Fruit fly (Drosophila melanogaster) whole organism, prepupa: ENCODE data around the gene CG11562.
A peak's percentile ranks its signal among the peaks of the same experiment; 100 is the strongest.

ENCODE experiments used
- Blimp-1 ChIP-seq: fragments of 200-800 bp; sonication (Bioruptor generic); optimal IDR thresholded peaks from 3 replicates; lab custom pipeline; 2017; ENCODE audit warnings: missing biosample characterization, missing genetic modification characterization, mild to moderate bottlenecking, moderate library complexity, missing genetic modification reagents
- CG10631 ChIP-seq: fragments of 200-800 bp; sonication (Bioruptor generic); optimal IDR thresholded peaks from 2 replicates; lab custom pipeline; 2016; ENCODE audit warnings: missing biosample characterization, missing genetic modification characterization
- CG10669 ChIP-seq: fragments of 200-800 bp; sonication (Bioruptor generic); optimal IDR thresholded peaks from 3 replicates; lab custom pipeline; 2018; ENCODE audit warnings: missing biosample characterization, mild to moderate bottlenecking, missing genetic modification characterization, moderate library complexity
- CG11294 ChIP-seq: fragments of 200-800 bp; sonication (Bioruptor generic); IDR thresholded peaks from 2 replicates; pipeline ENCODE4 v1.3.6; 2022; ENCODE audit warnings: missing biosample characterization, missing genetic modification characterization
- CG11762 ChIP-seq: fragments of 200-800 bp; sonication (Bioruptor generic); optimal IDR thresholded peaks from 3 replicates; lab custom pipeline; 2016; ENCODE audit warnings: missing biosample characterization, missing genetic modification characterization; ENCODE audit not compliant: insufficient read depth
- CG15336 ChIP-seq: fragments of 200-800 bp; sonication (Bioruptor generic); IDR thresholded peaks from 2 replicates; pipeline ENCODE4 v1.3.6; 2022; ENCODE audit warnings: missing biosample characterization, missing genetic modification characterization
- CG1621 ChIP-seq: fragments of 200-800 bp; sonication (Bioruptor generic); optimal IDR thresholded peaks from 3 replicates; lab custom pipeline; 2018; ENCODE audit warnings: missing biosample characterization, mild to moderate bottlenecking, missing genetic modification characterization
- CG3032 ChIP-seq: fragments of 200-800 bp; optimal IDR thresholded peaks from 2 replicates; lab custom pipeline; 2019; ENCODE audit warnings: missing biosample characterization, mild to moderate bottlenecking, missing genetic modification characterization, moderate library complexity
- CG31627 ChIP-seq: fragments of 200-800 bp; sonication (Bioruptor generic); optimal IDR thresholded peaks from 3 replicates; lab custom pipeline; 2016; ENCODE audit warnings: missing biosample characterization, missing genetic modification characterization
- CG32006 ChIP-seq: fragments of 200-800 bp; sonication (Bioruptor generic); optimal IDR thresholded peaks from 3 replicates; lab custom pipeline; 2017; ENCODE audit warnings: missing biosample characterization, mild to moderate bottlenecking, missing genetic modification characterization
- CG34406 ChIP-seq: fragments of 200-800 bp; sonication (Bioruptor generic); optimal IDR thresholded peaks from 3 replicates; lab custom pipeline; 2016; ENCODE audit warnings: missing biosample characterization, missing genetic modification characterization
- CG6163 ChIP-seq: fragments of 200-800 bp; sonication (Bioruptor generic); IDR thresholded peaks from 3 replicates; pipeline ENCODE4 v1.3.6; 2022; ENCODE audit warnings: missing biosample characterization, missing genetic modification characterization
- CG6276 ChIP-seq: fragments of 200-800 bp; sonication (Bioruptor generic); optimal IDR thresholded peaks from 2 replicates; lab custom pipeline; 2017; ENCODE audit warnings: missing biosample characterization, mild to moderate bottlenecking, missing genetic modification characterization
- CG6792 ChIP-seq: fragments of 200-800 bp; sonication (Bioruptor generic); optimal IDR thresholded peaks from 3 replicates; lab custom pipeline; 2016; ENCODE audit warnings: missing biosample characterization, missing genetic modification characterization
- CG6808 ChIP-seq: fragments of 200-800 bp; sonication (Bioruptor generic); optimal IDR thresholded peaks from 3 replicates; lab custom pipeline; 2017; ENCODE audit warnings: missing biosample characterization, missing genetic modification characterization, mild to moderate bottlenecking, moderate library complexity, missing genetic modification reagents
- CG6854 ChIP-seq: fragments of 200-800 bp; sonication (Bioruptor generic); optimal IDR thresholded peaks from 2 replicates; lab custom pipeline; 2017; ENCODE audit warnings: missing biosample characterization, mild to moderate bottlenecking, missing genetic modification characterization
- CG7368 ChIP-seq: fragments of 200-800 bp; sonication (Bioruptor generic); optimal IDR thresholded peaks from 3 replicates; lab custom pipeline; 2016; ENCODE audit warnings: missing biosample characterization, missing genetic modification characterization
- CG8632 ChIP-seq: fragments of 200-800 bp; sonication (Bioruptor generic); optimal IDR thresholded peaks from 3 replicates; lab custom pipeline; 2016; ENCODE audit warnings: missing biosample characterization, missing genetic modification characterization
- CG9139 ChIP-seq: fragments of 200-800 bp; sonication (Bioruptor generic); optimal IDR thresholded peaks from 3 replicates; lab custom pipeline; 2017; ENCODE audit warnings: missing biosample characterization, mild to moderate bottlenecking, missing genetic modification characterization
- Eip78C ChIP-seq: fragments of 200-800 bp; sonication (Bioruptor generic); peaks from one replicate; lab custom pipeline; 2016; ENCODE audit warnings: missing biosample characterization, missing genetic modification characterization
- Eip93F ChIP-seq: fragments of 200-800 bp; sonication (Bioruptor generic); optimal IDR thresholded peaks from 2 replicates; lab custom pipeline; 2016; ENCODE audit warnings: missing biosample characterization, mild to moderate bottlenecking, missing genetic modification characterization
- Ets21C ChIP-seq: fragments of 200-800 bp; sonication (Bioruptor generic); optimal IDR thresholded peaks from 3 replicates; lab custom pipeline; 2016; ENCODE audit warnings: missing biosample characterization, missing genetic modification characterization
- Ets96B ChIP-seq: fragments of 200-800 bp; optimal IDR thresholded peaks from 2 replicates; lab custom pipeline; 2019; ENCODE audit warnings: missing biosample characterization, mild to moderate bottlenecking, missing genetic modification characterization, moderate library complexity
- Gug ChIP-seq: fragments of 200-800 bp; sonication (Bioruptor generic); IDR thresholded peaks from 2 replicates; pipeline ENCODE4 v1.3.6; 2022; ENCODE audit warnings: missing biosample characterization, missing genetic modification characterization
- Hr39 ChIP-seq: fragments of 200-800 bp; sonication (Bioruptor generic); optimal IDR thresholded peaks from 2 replicates; lab custom pipeline; 2016; ENCODE audit warnings: missing biosample characterization, missing genetic modification characterization
- Hr4 ChIP-seq: fragments of 200-800 bp; sonication (Bioruptor generic); optimal IDR thresholded peaks from 3 replicates; lab custom pipeline; 2016; ENCODE audit warnings: missing biosample characterization, missing genetic modification characterization
- Met ChIP-seq: fragments of 200-800 bp; sonication (Bioruptor generic); optimal IDR thresholded peaks from 3 replicates; lab custom pipeline; 2016; ENCODE audit warnings: missing biosample characterization, missing genetic modification characterization
- Smox ChIP-seq: fragments of 200-800 bp; sonication (Bioruptor generic); optimal IDR thresholded peaks from 3 replicates; lab custom pipeline; 2016; ENCODE audit warnings: missing biosample characterization, missing genetic modification characterization
- Sox102F ChIP-seq: fragments of 200-800 bp; sonication (Bioruptor generic); optimal IDR thresholded peaks from 2 replicates; lab custom pipeline; 2016; ENCODE audit warnings: missing biosample characterization, mild to moderate bottlenecking, missing genetic modification characterization
- Sox14 ChIP-seq: fragments of 200-800 bp; sonication (Bioruptor generic); optimal IDR thresholded peaks from 3 replicates; lab custom pipeline; 2016; ENCODE audit warnings: missing biosample characterization, missing genetic modification characterization
- achi ChIP-seq: fragments of 200-800 bp; sonication (Bioruptor generic); optimal IDR thresholded peaks from 3 replicates; lab custom pipeline; 2016; ENCODE audit warnings: missing biosample characterization, missing genetic modification characterization
- acj6 ChIP-seq: fragments of 200-800 bp; sonication (Bioruptor generic); optimal IDR thresholded peaks from 3 replicates; lab custom pipeline; 2016; ENCODE audit warnings: missing biosample characterization, missing genetic modification characterization
- cyc ChIP-seq: fragments of 200-800 bp; sonication (Bioruptor generic); optimal IDR thresholded peaks from 3 replicates; lab custom pipeline; 2016; ENCODE audit warnings: missing biosample characterization, missing genetic modification characterization
- dac ChIP-seq: fragments of 200-800 bp; sonication (Bioruptor generic); optimal IDR thresholded peaks from 2 replicates; lab custom pipeline; 2017; ENCODE audit warnings: missing biosample characterization, mild to moderate bottlenecking, missing genetic modification characterization
- dsx ChIP-seq: fragments of 200-800 bp; optimal IDR thresholded peaks from 3 replicates; lab custom pipeline; 2019; ENCODE audit warnings: missing biosample characterization, mild to moderate bottlenecking, missing genetic modification characterization, moderate library complexity; ENCODE audit not compliant: poor library complexity, severe bottlenecking
- esn ChIP-seq: fragments of 200-800 bp; sonication (Bioruptor generic); optimal IDR thresholded peaks from 2 replicates; lab custom pipeline; 2016; ENCODE audit warnings: missing biosample characterization, mild to moderate bottlenecking, missing genetic modification characterization, moderate library complexity
- fd59A ChIP-seq: fragments of 200-800 bp; sonication (Bioruptor generic); optimal IDR thresholded peaks from 2 replicates; lab custom pipeline; 2017; ENCODE audit warnings: missing biosample characterization, mild to moderate bottlenecking, missing genetic modification characterization, missing genetic modification reagents
- fd85E ChIP-seq: fragments of 200-800 bp; sonication (Bioruptor generic); optimal IDR thresholded peaks from 3 replicates; lab custom pipeline; 2016; ENCODE audit warnings: missing biosample characterization, missing genetic modification characterization
- fkh ChIP-seq: fragments of 200-800 bp; sonication (Bioruptor generic); optimal IDR thresholded peaks from 3 replicates; lab custom pipeline; 2017; ENCODE audit warnings: missing biosample characterization, mild to moderate bottlenecking, missing genetic modification characterization, moderate library complexity
- lz ChIP-seq: fragments of 200-800 bp; sonication (Bioruptor generic); optimal IDR thresholded peaks from 3 replicates; lab custom pipeline; 2016; ENCODE audit warnings: missing biosample characterization, missing genetic modification characterization
- net ChIP-seq: fragments of 200-800 bp; sonication (Bioruptor generic); optimal IDR thresholded peaks from 3 replicates; lab custom pipeline; 2016; ENCODE audit warnings: missing biosample characterization, missing genetic modification characterization
- svp ChIP-seq: fragments of 200-800 bp; sonication (Bioruptor generic); peaks from one replicate; lab custom pipeline; 2016; ENCODE audit warnings: missing biosample characterization, missing genetic modification characterization
- topi ChIP-seq: fragments of 200-800 bp; sonication (Bioruptor generic); optimal IDR thresholded peaks from 3 replicates; lab custom pipeline; 2016; ENCODE audit warnings: missing biosample characterization, missing genetic modification characterization

Gene CG11562

DNA sequence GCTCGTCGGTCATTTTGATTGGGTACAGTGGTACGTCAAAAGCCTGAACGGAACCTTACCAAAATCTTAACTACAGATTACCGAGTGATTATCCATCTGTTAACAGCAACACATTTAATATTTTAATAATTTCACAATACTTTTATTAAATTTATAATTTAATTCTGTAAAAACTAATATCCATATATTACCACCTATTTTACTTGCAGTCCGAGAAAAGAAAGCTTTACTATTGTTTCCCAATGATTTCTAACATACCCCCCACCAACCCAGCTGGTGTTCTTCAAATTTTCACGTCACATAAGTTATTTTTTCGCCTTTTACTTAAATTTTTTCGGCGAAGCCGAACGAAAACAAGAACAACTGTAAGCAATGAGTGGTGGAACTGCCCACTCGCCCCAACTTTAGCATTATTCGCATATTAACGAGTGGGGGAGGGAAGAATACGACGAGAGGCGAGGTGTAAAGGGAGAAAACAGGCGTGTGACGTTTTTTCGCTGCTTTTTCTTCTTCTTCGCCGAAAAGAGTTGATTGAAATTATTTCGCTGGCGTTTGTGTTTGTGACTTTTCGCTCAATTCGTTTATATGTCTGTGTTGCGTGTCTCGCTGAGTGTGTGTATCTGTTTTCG is 44.3 kb upstream of the CG11562 start (continued):
- TF ChIP-seq CG6792 (peak; percentile 73), Met (GFP tag; lab: Kevin White, UChicago) (peak; percentile 77), CG7368 (GFP tag; lab: Kevin White, UChicago) (peak; percentile 40), svp (GFP tag; lab: Kevin White, UChicago) (peak; percentile 71), CG34406 (peak; percentile 67), CG8632 (GFP tag; lab: Kevin White, UChicago) (peak; percentile 65), fd85E (GFP tag; lab: Kevin White, UChicago) (peak; percentile 38), Ets21C (GFP tag; lab: Kevin White, UChicago) (no peak), Gug (GFP tag; lab: Robert Waterston, UW) (peak; percentile 39; the same call in 1 of the 2 replicates), dac (peak; percentile 63), CG10631 (peak; percentile 76), CG6854 (GFP tag; lab: Kevin White, UChicago) (peak; percentile 52), Sox14 (GFP tag; lab: Kevin White, UChicago) (peak; percentile 53), dsx (no peak), CG1621 (tag; lab: Kevin White, UChicago) (no peak), fkh (GFP tag; lab: Kevin White, UChicago) (no peak), CG10669 (GFP tag; lab: Kevin White, UChicago) (peak; percentile 69), Hr4 (peak; percentile 66), CG9139 (no peak), CG11762 (GFP tag; lab: Kevin White, UChicago) (peak; percentile 58), achi (GFP tag; lab: Kevin White, UChicago) (peak; percentile 82), Sox102F (GFP tag; lab: Kevin White, UChicago) (peak; percentile 67), Eip93F (GFP tag; lab: Kevin White, UChicago) (peak; percentile 57), Ets96B (tag; lab: Kevin White, UChicago) (peak; percentile 67), cyc (GFP tag; lab: Kevin White, UChicago) (peak; percentile 54), acj6 (GFP tag; lab: Kevin White, UChicago) (peak; percentile 75), net (GFP tag; lab: Kevin White, UChicago) (peak; percentile 61), CG6163 (GFP tag; lab: Robert Waterston, UW) (0 out of 3 replicates have a peak, but pooled peaks have one; percentile 11), CG11294 (GFP tag; lab: Robert Waterston, UW) (peak; percentile 50), CG3032 (tag; lab: Kevin White, UChicago) (peak; percentile 56), CG6276 (GFP tag; lab: Kevin White, UChicago) (peak; percentile 65), CG31627 (GFP tag; lab: Kevin White, UChicago) (peak; percentile 51), Blimp-1 (peak; percentile 49), lz (peak; percentile 55), topi (GFP tag; lab: Kevin White, UChicago) (peak; percentile 71)

DNA sequence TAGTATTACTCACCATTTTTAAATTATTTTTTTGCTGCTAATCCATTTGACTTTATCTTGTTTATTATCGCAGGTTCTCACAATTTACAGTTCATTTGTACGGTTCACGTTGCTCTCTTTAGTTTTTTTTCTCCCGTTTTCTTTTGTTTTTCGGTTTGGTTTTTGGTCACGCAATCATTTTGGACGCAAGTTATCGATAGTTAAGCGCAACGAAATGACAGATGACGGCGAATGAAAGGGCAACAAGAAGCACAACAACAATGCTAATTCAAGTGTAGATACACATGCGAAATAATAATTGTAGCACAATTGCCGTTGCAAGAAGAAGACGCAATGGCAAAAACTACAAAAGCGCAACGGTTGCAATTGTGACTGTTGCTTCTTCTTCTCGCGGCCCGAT is 43.6 kb upstream of the CG11562 start:
- TF ChIP-seq acj6 (GFP tag; lab: Kevin White, UChicago) (no peak), Eip78C (GFP tag; lab: Kevin White, UChicago) (peak; percentile 12)

DNA sequence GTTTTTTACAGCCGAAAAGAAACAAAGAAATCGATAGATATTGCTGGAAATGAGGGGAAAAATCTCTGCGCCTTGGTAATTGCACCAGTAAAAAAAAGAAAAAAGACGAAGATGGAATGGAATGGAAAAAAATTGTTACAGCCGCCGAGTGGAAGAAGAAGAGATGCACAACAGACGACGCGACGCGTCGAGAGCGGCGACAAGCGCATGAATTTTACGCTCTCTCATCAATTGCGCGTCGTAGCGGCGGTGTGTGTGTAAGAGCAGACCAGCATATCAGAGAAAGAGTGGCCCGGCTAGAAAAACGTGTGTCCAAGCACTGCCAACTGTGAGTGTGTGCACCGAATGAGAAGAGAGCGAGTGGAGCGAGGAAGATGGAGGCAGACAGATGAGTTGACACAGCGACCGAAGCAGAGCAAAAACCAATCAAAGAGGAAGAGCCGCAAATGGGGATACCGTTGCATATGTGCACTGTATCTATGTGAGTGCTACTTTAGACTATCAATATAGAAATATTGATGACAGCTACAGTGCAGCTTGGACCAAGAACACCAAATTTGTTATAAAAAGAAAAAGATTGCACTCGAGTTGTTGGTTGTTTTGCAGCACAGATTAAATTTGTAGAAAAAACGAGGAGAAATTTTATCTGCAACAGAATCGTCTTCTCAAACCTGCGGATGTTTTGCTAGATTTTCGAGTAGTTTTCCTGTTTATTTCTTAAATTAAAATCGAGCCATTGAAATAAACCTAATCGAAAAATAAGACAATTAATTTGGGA is 43.0 kb upstream of the CG11562 start:
- TF ChIP-seq CG6163 (GFP tag; lab: Robert Waterston, UW): peak; percentile 38
- TF ChIP-seq dsx: peak; percentile 23
- peak; percentile 87 for TF ChIP-seq CG32006 (GFP tag; lab: Kevin White, UChicago)
- peak; percentile 14 for TF ChIP-seq fd59A (GFP tag; lab: Kevin White, UChicago)
- peak; percentile 70 for TF ChIP-seq CG15336
- TF ChIP-seq Ets96B (tag; lab: Kevin White, UChicago): peak; percentile 48
- peak; percentile 26 for TF ChIP-seq CG3032 (tag; lab: Kevin White, UChicago)
- no peak for TF ChIP-seq Sox102F (GFP tag; lab: Kevin White, UChicago)
- TF ChIP-seq CG7368 (GFP tag; lab: Kevin White, UChicago): peak; percentile 34
- TF ChIP-seq Smox (GFP tag; lab: Kevin White, UChicago): no peak
- peak; percentile 50 for TF ChIP-seq CG6808 (GFP tag; lab: Kevin White, UChicago)
- peak; percentile 39 for TF ChIP-seq cyc (GFP tag; lab: Kevin White, UChicago)
- TF ChIP-seq CG6792: peak; percentile 6
- peak; percentile 61 for TF ChIP-seq acj6 (GFP tag; lab: Kevin White, UChicago)
- peak; percentile 85 for TF ChIP-seq Hr4
- no peak for TF ChIP-seq Blimp-1
- peak; percentile 46 for TF ChIP-seq CG10631
- peak; percentile 67 for TF ChIP-seq svp (GFP tag; lab: Kevin White, UChicago)
- no peak for TF ChIP-seq Eip93F (GFP tag; lab: Kevin White, UChicago)
- TF ChIP-seq Gug (GFP tag; lab: Robert Waterston, UW): peak; percentile 64
- TF ChIP-seq Eip78C (GFP tag; lab: Kevin White, UChicago): peak; percentile 91
- peak; percentile 21 for TF ChIP-seq esn
- peak; percentile 26 for TF ChIP-seq CG9139
- peak; percentile 23 for TF ChIP-seq Hr39 (GFP tag; lab: Kevin White, UChicago)
